Worm (Caenorhabditis elegans) whole organism, late embryonic: ENCODE data around the gene R07B7.2.

Experiments used
- C38D4.7 ChIP-seq: fragments of 200-800 bp; sonication (Bioruptor generic); optimal IDR thresholded peaks from 2 replicates; lab custom pipeline; 2018; ENCODE audit warnings: mild to moderate bottlenecking, missing genetic modification characterization, moderate library complexity, missing compliant biosample characterization
- F13H6.1 ChIP-seq: sonication (generic microtip); optimal IDR thresholded peaks from 2 replicates; lab custom pipeline; 2016; ENCODE audit warnings: missing genetic modification characterization, missing compliant biosample characterization
- T23F11.4 ChIP-seq: fragments of 200-800 bp; sonication (Bioruptor generic); optimal IDR thresholded peaks from 2 replicates; lab custom pipeline; 2018; ENCODE audit warnings: mild to moderate bottlenecking, missing genetic modification characterization, missing compliant biosample characterization
- ama-1 ChIP-seq: fragments of 150-350 bp; optimal IDR thresholded peaks from 2 replicates; lab custom pipeline; 2014
- ceh-19 ChIP-seq: fragments of 200-800 bp; sonication (Bioruptor generic); optimal IDR thresholded peaks from 2 replicates; lab custom pipeline; 2018; ENCODE audit warnings: mild to moderate bottlenecking, missing genetic modification characterization, missing compliant biosample characterization
- ceh-22 ChIP-seq: sonication (generic microtip); optimal IDR thresholded peaks from 2 replicates; lab custom pipeline; 2017; ENCODE audit warnings: missing biosample characterization, missing genetic modification characterization
- ceh-24 ChIP-seq: sonication (generic microtip); optimal IDR thresholded peaks from 2 replicates; lab custom pipeline; 2016; ENCODE audit warnings: mild to moderate bottlenecking, missing genetic modification characterization, missing compliant biosample characterization
- ceh-30 ChIP-seq: fragments of 150-350 bp; optimal IDR thresholded peaks from 2 replicates; lab custom pipeline; 2014; ENCODE audit warnings: missing biosample characterization, missing genetic modification characterization
- ceh-31 ChIP-seq: sonication (generic microtip); optimal IDR thresholded peaks from 2 replicates; lab custom pipeline; 2016; ENCODE audit warnings: missing genetic modification characterization, missing compliant biosample characterization
- ceh-48 ChIP-seq: sonication (generic microtip); optimal IDR thresholded peaks from 2 replicates; lab custom pipeline; 2016; ENCODE audit warnings: missing genetic modification characterization, inconsistent platforms, missing compliant biosample characterization
- ceh-6 ChIP-seq: fragments of 200-800 bp; sonication (Bioruptor generic); optimal IDR thresholded peaks from 2 replicates; lab custom pipeline; 2018; ENCODE audit warnings: mild to moderate bottlenecking, missing genetic modification characterization, missing compliant biosample characterization
- che-1 ChIP-seq: sonication (generic microtip); optimal IDR thresholded peaks from 2 replicates; lab custom pipeline; 2016; ENCODE audit warnings: mild to moderate bottlenecking, missing genetic modification characterization, missing compliant biosample characterization
- dmd-4 ChIP-seq: sonication (generic microtip); optimal IDR thresholded peaks from 2 replicates; lab custom pipeline; 2016; ENCODE audit warnings: borderline replicate concordance, missing genetic modification characterization, missing compliant biosample characterization
- dve-1 ChIP-seq: sonication (generic microtip); optimal IDR thresholded peaks from 2 replicates; lab custom pipeline; 2017; ENCODE audit warnings: antibody characterized with exemption, mild to moderate bottlenecking, missing genetic modification characterization, missing compliant biosample characterization
- elt-2 ChIP-seq: sonication (generic microtip); optimal IDR thresholded peaks from 2 replicates; lab custom pipeline; 2016; ENCODE audit warnings: missing genetic modification reagents, missing genetic modification characterization, missing compliant biosample characterization
- ets-4 ChIP-seq: sonication (generic microtip); optimal IDR thresholded peaks from 2 replicates; lab custom pipeline; 2016; ENCODE audit warnings: missing genetic modification characterization, missing compliant biosample characterization
- fax-1 ChIP-seq: sonication (generic microtip); optimal IDR thresholded peaks from 2 replicates; lab custom pipeline; 2016; ENCODE audit warnings: missing genotype, missing genetic modification characterization, missing compliant biosample characterization
- fkh-6 ChIP-seq: sonication (generic microtip); optimal IDR thresholded peaks from 2 replicates; lab custom pipeline; 2016; ENCODE audit warnings: missing genetic modification characterization, missing compliant biosample characterization
- hlh-13 ChIP-seq: fragments of 200-800 bp; sonication (Bioruptor generic); optimal IDR thresholded peaks from 2 replicates; lab custom pipeline; 2018; ENCODE audit warnings: mild to moderate bottlenecking, missing genetic modification characterization, missing compliant biosample characterization
- hlh-6 ChIP-seq: sonication (generic microtip); optimal IDR thresholded peaks from 2 replicates; lab custom pipeline; 2016; ENCODE audit warnings: missing genotype, missing genetic modification characterization, missing compliant biosample characterization
- hlh-8 ChIP-seq: sonication (generic microtip); optimal IDR thresholded peaks from 2 replicates; lab custom pipeline; 2016; ENCODE audit warnings: missing genotype, missing genetic modification characterization, missing compliant biosample characterization
- lin-11 ChIP-seq: fragments of 200-800 bp; sonication (Bioruptor generic); optimal IDR thresholded peaks from 2 replicates; lab custom pipeline; 2018; ENCODE audit warnings: mild to moderate bottlenecking, missing genetic modification characterization, missing compliant biosample characterization
- madf-2 ChIP-seq: sonication (generic microtip); optimal IDR thresholded peaks from 2 replicates; lab custom pipeline; 2017; ENCODE audit warnings: missing genetic modification characterization, missing compliant biosample characterization
- nfya-1 ChIP-seq: sonication (generic microtip); optimal IDR thresholded peaks from 2 replicates; lab custom pipeline; 2017; ENCODE audit warnings: missing genetic modification characterization, mild to moderate bottlenecking, missing compliant biosample characterization, antibody characterized with exemption, moderate library complexity
- nhr-11 ChIP-seq: fragments of 150-350 bp; optimal IDR thresholded peaks from 2 replicates; lab custom pipeline; 2014; ENCODE audit warnings: missing biosample characterization, missing genetic modification characterization
- npax-4 ChIP-seq: sonication (generic microtip); optimal IDR thresholded peaks from 2 replicates; lab custom pipeline; 2016; ENCODE audit warnings: missing genetic modification characterization, missing compliant biosample characterization
- odd-2 ChIP-seq: sonication (generic microtip); optimal IDR thresholded peaks from 2 replicates; lab custom pipeline; 2017; ENCODE audit warnings: antibody characterized with exemption, mild to moderate bottlenecking, missing genetic modification characterization, missing compliant biosample characterization
- pax-1 ChIP-seq: fragments of 150-350 bp; optimal IDR thresholded peaks from 2 replicates; lab custom pipeline; 2014; ENCODE audit warnings: missing biosample characterization, missing genetic modification characterization
- pha-2 ChIP-seq: sonication (generic microtip); optimal IDR thresholded peaks from 2 replicates; lab custom pipeline; 2017; ENCODE audit warnings: mild to moderate bottlenecking, missing genetic modification characterization, missing compliant biosample characterization
- ref-2 ChIP-seq: sonication (generic microtip); optimal IDR thresholded peaks from 2 replicates; lab custom pipeline; 2016; ENCODE audit warnings: missing genetic modification characterization, missing compliant biosample characterization
- sox-2 ChIP-seq: fragments of 200-800 bp; sonication (Bioruptor generic); IDR thresholded peaks from 2 replicates; pipeline ENCODE4 v1.3.6; 2022; ENCODE audit warnings: missing genetic modification reagents, missing genetic modification characterization, missing compliant biosample characterization
- tbx-2 ChIP-seq: sonication (generic microtip); optimal IDR thresholded peaks from 2 replicates; lab custom pipeline; 2016; ENCODE audit warnings: missing genetic modification characterization, missing compliant biosample characterization
- tbx-7 ChIP-seq: sonication (generic microtip); optimal IDR thresholded peaks from 2 replicates; lab custom pipeline; 2016; ENCODE audit warnings: missing genotype, missing genetic modification characterization, missing compliant biosample characterization
- ttx-3 ChIP-seq: sonication (generic microtip); optimal IDR thresholded peaks from 2 replicates; lab custom pipeline; 2016; ENCODE audit warnings: missing genetic modification reagents, missing genetic modification characterization, missing compliant biosample characterization
- zip-5 ChIP-seq: sonication (generic microtip); optimal IDR thresholded peaks from 2 replicates; lab custom pipeline; 2016; ENCODE audit warnings: missing genetic modification characterization, missing compliant biosample characterization
- ztf-16 ChIP-seq: sonication (generic microtip); optimal IDR thresholded peaks from 2 replicates; lab custom pipeline; 2017; ENCODE audit warnings: missing genetic modification characterization, missing compliant biosample characterization

The R07B7.2 gene

DNA sequence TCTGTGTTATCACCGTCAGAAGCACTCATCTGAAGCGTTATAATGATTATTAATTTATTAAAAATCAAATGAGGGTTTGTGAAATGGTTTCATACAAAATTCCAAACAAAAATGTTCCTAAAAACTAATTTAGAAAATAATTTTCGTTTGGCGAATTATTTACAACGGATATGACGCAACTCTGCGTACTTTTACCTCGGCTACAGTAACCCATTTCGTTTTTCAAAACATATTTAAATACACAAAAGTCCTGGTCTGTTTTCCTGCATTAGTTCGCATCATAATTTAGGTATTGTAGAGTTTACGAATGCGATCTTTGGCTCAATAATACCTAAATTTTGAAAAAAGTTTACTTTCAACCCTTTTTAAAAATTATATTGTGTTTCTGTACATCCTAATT is at the start of gene R07B7.2:
R07B7.2 (minus strand) TSS at position 35 of the 400 bp plus-strand sequence.
- no peak for TF ChIP-seq lin-11 (tag; lab: Kevin White, UChicago)
- no peak for TF ChIP-seq fkh-6 (tag; lab: Kevin White, UChicago)
- TF ChIP-seq T23F11.4 = no peak
- TF ChIP-seq F13H6.1 (tag; lab: Kevin White, UChicago) = no peak
- TF ChIP-seq ceh-24 (tag; lab: Kevin White, UChicago) = no peak
- TF ChIP-seq tbx-7 (tag; lab: Kevin White, UChicago) = no peak
- no peak for TF ChIP-seq nhr-11 (tag; lab: Kevin White, UChicago)
- no peak for TF ChIP-seq ceh-30
- no peak for TF ChIP-seq ceh-6 (GFP tag; lab: Kevin White, UChicago)
- TF ChIP-seq ets-4 (tag; lab: Kevin White, UChicago) = no peak
- TF ChIP-seq sox-2 (GFP tag; lab: Robert Waterston, UW) = no peak
- no peak for TF ChIP-seq fax-1 (tag; lab: Kevin White, UChicago)
- no peak for TF ChIP-seq odd-2 (tag; lab: Kevin White, UChicago)
- TF ChIP-seq hlh-6 = no peak
- TF ChIP-seq zip-5 (tag; lab: Kevin White, UChicago) = no peak
- no peak for TF ChIP-seq ama-1 (lab: Kevin White, UChicago)

ce11 chrV:12106841-12107240 is 47.3 kb upstream of the R07B7.2 start, which contains the start of gene nhr-136:
TSS of gene nhr-136 (plus strand) at chrV:12107141.
- no peak for TF ChIP-seq npax-4

ce11 chrV:12103920-12104319 is 44.4 kb upstream of the R07B7.2 start, which contains the start of gene nhr-153:
TSS of gene nhr-153 (plus strand) at chrV:12104220.
- TF ChIP-seq npax-4 (no peak), ceh-48 (no peak), sox-2 (GFP tag; lab: Robert Waterston, UW) (no peak), ztf-16 (tag; lab: Kevin White, UChicago) (no peak), ref-2 (tag; lab: Kevin White, UChicago) (no peak), nfya-1 (no peak), ceh-22 (tag; lab: Kevin White, UChicago) (no peak), che-1 (tag; lab: Kevin White, UChicago) (no peak), ttx-3 (no peak), pax-1 (no peak), ceh-19 (GFP tag; lab: Kevin White, UChicago) (no peak), ama-1 (lab: Kevin White, UChicago) (no peak), ets-4 (tag; lab: Kevin White, UChicago) (no peak), ceh-31 (tag; lab: Kevin White, UChicago) (no peak)

DNA sequence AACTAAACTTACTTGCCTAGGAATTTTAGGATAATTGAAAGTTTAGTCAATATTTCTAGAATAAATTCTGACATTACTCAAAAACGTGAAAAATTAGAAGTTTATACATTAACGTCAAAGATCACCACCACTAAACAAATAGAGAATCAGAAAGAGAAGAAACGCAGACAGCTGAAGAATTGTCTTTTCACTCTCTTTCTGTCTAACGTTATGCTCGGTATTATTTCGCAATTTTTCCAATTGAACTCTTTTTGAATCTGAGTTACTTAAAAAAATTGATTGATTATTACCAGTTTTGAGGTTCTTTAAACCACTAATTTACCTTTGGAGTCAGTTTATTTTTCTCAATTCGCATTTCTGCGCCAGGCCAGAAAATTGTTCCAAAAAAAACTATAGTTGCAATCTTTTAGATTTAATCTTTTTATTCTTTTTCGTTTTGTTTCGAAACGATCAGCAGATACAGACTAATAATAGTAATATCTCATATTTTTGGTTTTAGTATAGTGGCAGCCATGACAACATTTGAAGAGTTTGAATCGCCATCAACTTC is 41.3 kb upstream of the R07B7.2 start, which contains the start of gene nhr-154:
nhr-154 (plus strand) TSS at position 500 of the 550 bp plus-strand sequence.
- no peak for TF ChIP-seq dmd-4
- TF ChIP-seq dve-1 (tag; lab: Kevin White, UChicago) = no peak
- TF ChIP-seq tbx-2 (tag; lab: Kevin White, UChicago) = no peak
- no peak for TF ChIP-seq ref-2 (tag; lab: Kevin White, UChicago)
- TF ChIP-seq nhr-11 (tag; lab: Kevin White, UChicago) = no peak
- TF ChIP-seq lin-11 (tag; lab: Kevin White, UChicago) = no peak
- TF ChIP-seq ceh-6 (GFP tag; lab: Kevin White, UChicago) = no peak
- TF ChIP-seq, all 69 proteins: peak for 0

DNA sequence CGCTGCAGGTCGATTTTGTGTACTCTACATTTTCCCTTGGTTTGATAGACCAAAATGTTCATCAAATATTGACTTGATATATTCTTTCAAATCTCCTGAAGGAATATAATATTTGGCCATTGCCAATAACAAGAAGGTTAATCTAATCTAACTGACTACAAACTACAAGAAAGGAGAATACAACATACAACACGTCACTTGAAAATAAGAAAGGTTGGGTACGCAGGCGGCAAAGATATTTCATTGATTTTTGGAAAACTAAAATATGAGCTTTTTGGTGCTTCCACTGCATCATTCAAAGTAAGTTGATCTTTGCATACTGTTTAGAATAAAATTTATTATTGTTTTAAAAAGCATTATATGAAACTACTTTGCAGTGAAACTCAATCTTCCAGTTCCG is 38.6 kb upstream of the R07B7.2 start, which contains the start of gene nhr-209:
nhr-209 (plus strand) TSS at position 27 of the 400 bp plus-strand sequence.
- TF ChIP-seq elt-2 (no peak), fkh-6 (tag; lab: Kevin White, UChicago) (no peak), fax-1 (tag; lab: Kevin White, UChicago) (no peak), hlh-8 (tag; lab: Kevin White, UChicago) (no peak), ceh-22 (tag; lab: Kevin White, UChicago) (no peak), che-1 (tag; lab: Kevin White, UChicago) (no peak), pha-2 (tag; lab: Kevin White, UChicago) (no peak), nfya-1 (no peak), C38D4.7 (GFP tag; lab: Kevin White, UChicago) (no peak), ceh-24 (tag; lab: Kevin White, UChicago) (no peak), ets-4 (tag; lab: Kevin White, UChicago) (no peak), hlh-13 (no peak), madf-2 (tag; lab: Kevin White, UChicago) (no peak)
